Fruit fly (Drosophila melanogaster): ENCODE results near the gene Prx6a.

The Prx6a gene

dm6 chr2L:2865560-2866309, 12.3 kb downstream of the Prx6a start (continued):
- no peak for TF ChIP-seq Asciz (GFP tag; optimal IDR thresholded peaks at IDR 0.05)
- peak; percentile 37 for TF ChIP-seq HmgZ (tag; optimal IDR thresholded peaks at IDR 0.05)

- no peak for TF ChIP-seq HmgD (GFP tag; optimal IDR thresholded peaks at IDR 0.05)
- TF ChIP-seq CG16863 (GFP tag; optimal IDR thresholded peaks at IDR 0.05) = no peak
- TF ChIP-seq nerfin-2 (GFP tag; IDR thresholded peaks at IDR 0.05; ENCODE audit: partially characterized antibody) = no peak
- TF ChIP-seq Hr3 (GFP tag; optimal IDR thresholded peaks at IDR 0.05) = no peak
- no peak for TF ChIP-seq wdn (GFP tag; IDR thresholded peaks at IDR 0.05)
- no peak for TF ChIP-seq emc (GFP tag; optimal IDR thresholded peaks at IDR 0.05)
- TF ChIP-seq Sin3A (optimal IDR thresholded peaks at IDR 0.05) = no peak
- TF ChIP-seq en (GFP tag; optimal IDR thresholded peaks at IDR 0.05) = no peak
- no peak for TF ChIP-seq CG14441 (GFP tag; IDR thresholded peaks at IDR 0.05)
- no peak for TF ChIP-seq tll (GFP tag; optimal IDR thresholded peaks at IDR 0.05)
- TF ChIP-seq crp (GFP tag; optimal IDR thresholded peaks at IDR 0.05) = no peak
- TF ChIP-seq salm (tag; optimal IDR thresholded peaks at IDR 0.05) = no peak
- no peak for TF ChIP-seq pum (GFP tag; optimal IDR thresholded peaks at IDR 0.05)
- peak; percentile 10 for TF ChIP-seq Kr (GFP tag; optimal IDR thresholded peaks at IDR 0.05)
- no peak for TF ChIP-seq Oli (tag; optimal IDR thresholded peaks at IDR 0.05)
- no peak for TF ChIP-seq CG11696 (GFP tag; IDR thresholded peaks at IDR 0.05)
- TF ChIP-seq Doc3 (GFP tag; IDR thresholded peaks at IDR 0.05; ENCODE audit: partially characterized antibody) = no peak
- TF ChIP-seq CG13624 (GFP tag; optimal IDR thresholded peaks at IDR 0.05) = no peak
- TF ChIP-seq CG8478 (optimal IDR thresholded peaks at IDR 0.05) = no peak
- peak; percentile 25 for TF ChIP-seq CG5180 (GFP tag; optimal IDR thresholded peaks at IDR 0.05)
- no peak for TF ChIP-seq usp (GFP tag; optimal IDR thresholded peaks at IDR 0.05)
- no peak for TF ChIP-seq trh (GFP tag; optimal IDR thresholded peaks at IDR 0.05)
- no peak for TF ChIP-seq CG11560 (tag; IDR thresholded peaks at IDR 0.05)
- no peak for TF ChIP-seq ab (GFP tag; optimal IDR thresholded peaks at IDR 0.05)
- peak; percentile 55 for TF ChIP-seq odd (GFP tag; optimal IDR thresholded peaks at IDR 0.05)
- no peak for TF ChIP-seq Dll (GFP tag; IDR thresholded peaks at IDR 0.05; ENCODE audit: partially characterized antibody)
- no peak for TF ChIP-seq Opbp (GFP tag; IDR thresholded peaks at IDR 0.05; ENCODE audit: partially characterized antibody)
- no peak for TF ChIP-seq CG30431 (GFP tag; optimal IDR thresholded peaks at IDR 0.05)
- no peak for TF ChIP-seq gsb-n (tag; optimal IDR thresholded peaks at IDR 0.05)
- TF ChIP-seq D19A (tag; optimal IDR thresholded peaks at IDR 0.05) = peak; percentile 34
- no peak for TF ChIP-seq fd96Cb (tag; optimal IDR thresholded peaks at IDR 0.05)
- no peak for TF ChIP-seq oc (tag; optimal IDR thresholded peaks at IDR 0.05)
- no peak for TF ChIP-seq cas (GFP tag; IDR thresholded peaks at IDR 0.05)
- no peak for TF ChIP-seq shn (GFP tag; optimal IDR thresholded peaks at IDR 0.05)
- peak; percentile 11; the same call in 1 of the 2 replicates for TF ChIP-seq aop (GFP tag; IDR thresholded peaks at IDR 0.05)
- no peak for TF ChIP-seq CG10267 (tag; optimal IDR thresholded peaks at IDR 0.05)
- no peak for TF ChIP-seq Atf6 (GFP tag; IDR thresholded peaks at IDR 0.05)
- no peak for TF ChIP-seq CG9797 (GFP tag; optimal IDR thresholded peaks at IDR 0.05)
- no peak for TF ChIP-seq cato (GFP tag; optimal IDR thresholded peaks at IDR 0.05; ENCODE audit: borderline replicate concordance)
- no peak for TF ChIP-seq CG34422 (GFP tag; IDR thresholded peaks at IDR 0.05)
- no peak for TF ChIP-seq tna (GFP tag; IDR thresholded peaks at IDR 0.05; ENCODE audit: partially characterized antibody)
- TF ChIP-seq bsh (GFP tag; optimal IDR thresholded peaks at IDR 0.05) = peak in 1 of 2 experiments; percentile 8
- no peak for TF ChIP-seq vfl (GFP tag; optimal IDR thresholded peaks at IDR 0.05)
- no peak for TF ChIP-seq prd (optimal IDR thresholded peaks at IDR 0.05)
- no peak for TF ChIP-seq prd (GFP tag; IDR thresholded peaks at IDR 0.05)
- TF ChIP-seq CG32532 (GFP tag; IDR thresholded peaks at IDR 0.05) = no peak
- TF ChIP-seq ind (GFP tag; optimal IDR thresholded peaks at IDR 0.05) = no peak
Observed at dm6 chr2L:2864601-2865000, 13.4 kb downstream of the Prx6a start.
